Worm (Caenorhabditis elegans): ENCODE data around the gene C55A6.3.

DNA sequence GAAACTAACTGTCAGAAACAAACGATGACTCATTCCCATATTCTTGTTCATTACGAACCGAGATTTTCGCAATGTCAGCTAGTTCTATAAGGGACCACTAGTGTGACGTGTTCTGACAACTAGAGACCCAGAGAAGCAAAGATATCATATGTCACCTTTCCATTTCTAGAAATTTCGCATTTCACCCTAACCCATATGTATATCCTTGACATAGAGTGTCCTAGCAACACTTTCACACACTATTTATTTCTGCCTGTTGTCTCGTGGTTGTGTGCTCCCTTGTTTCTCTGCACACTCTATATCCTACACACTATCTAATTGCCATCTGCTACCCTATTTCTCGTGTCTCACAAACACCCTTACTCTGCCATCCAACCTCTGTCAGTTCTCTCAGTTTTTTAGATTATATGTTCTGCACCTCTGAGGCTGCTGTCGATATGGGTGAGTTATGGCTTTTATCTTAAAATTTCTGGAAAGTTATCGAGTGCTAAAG is 35.6 kb upstream of the C55A6.3 start, which contains the start of the genes F38B7.17 and F38B7.3:
- no peak for TF ChIP-seq nhr-10 (tag; optimal IDR thresholded peaks at IDR 0.05)
- no peak for TF ChIP-seq R02D3.7 (tag; optimal IDR thresholded peaks at IDR 0.05)
- TF ChIP-seq fos-1 (tag; optimal IDR thresholded peaks at IDR 0.05) = peak; percentile 56
- TF ChIP-seq mdl-1 (tag; optimal IDR thresholded peaks at IDR 0.05) = peak; percentile 69 to 81
- TF ChIP-seq ZK546.5 (tag; optimal IDR thresholded peaks at IDR 0.05) = no peak
- peak; percentile 70 for TF ChIP-seq sma-9 (GFP tag; optimal IDR thresholded peaks at IDR 0.05)
- no peak for TF ChIP-seq sma-9 (tag; optimal IDR thresholded peaks at IDR 0.05)
- no peak for TF ChIP-seq mab-5 (tag; optimal IDR thresholded peaks at IDR 0.05)
- no peak for TF ChIP-seq ceh-82 (tag; optimal IDR thresholded peaks at IDR 0.05)
- TF ChIP-seq lin-39 (tag; optimal IDR thresholded peaks at IDR 0.05) = no peak
- peak; percentile 64 for TF ChIP-seq nhr-21 (tag; optimal IDR thresholded peaks at IDR 0.05)
- no peak for TF ChIP-seq nhr-237 (tag; optimal IDR thresholded peaks at IDR 0.05)
